Fruit fly (Drosophila melanogaster) whole organism, prepupa: ENCODE measurements around the gene gwl.

Source experiments
- Blimp-1 ChIP-seq: fragments of 200-800 bp; sonication (Bioruptor generic); optimal IDR thresholded peaks from 3 replicates; lab custom pipeline; 2017; ENCODE audit warnings: missing biosample characterization, missing genetic modification characterization, mild to moderate bottlenecking, moderate library complexity, missing genetic modification reagents
- CG10631 ChIP-seq: fragments of 200-800 bp; sonication (Bioruptor generic); optimal IDR thresholded peaks from 2 replicates; lab custom pipeline; 2016; ENCODE audit warnings: missing biosample characterization, missing genetic modification characterization
- CG10669 ChIP-seq: fragments of 200-800 bp; sonication (Bioruptor generic); optimal IDR thresholded peaks from 3 replicates; lab custom pipeline; 2018; ENCODE audit warnings: missing biosample characterization, mild to moderate bottlenecking, missing genetic modification characterization, moderate library complexity
- CG11294 ChIP-seq: fragments of 200-800 bp; sonication (Bioruptor generic); IDR thresholded peaks from 2 replicates; pipeline ENCODE4 v1.3.6; 2022; ENCODE audit warnings: missing biosample characterization, missing genetic modification characterization
- CG11762 ChIP-seq: fragments of 200-800 bp; sonication (Bioruptor generic); optimal IDR thresholded peaks from 3 replicates; lab custom pipeline; 2016; ENCODE audit warnings: missing biosample characterization, missing genetic modification characterization; ENCODE audit not compliant: insufficient read depth
- CG15336 ChIP-seq: fragments of 200-800 bp; sonication (Bioruptor generic); IDR thresholded peaks from 2 replicates; pipeline ENCODE4 v1.3.6; 2022; ENCODE audit warnings: missing biosample characterization, missing genetic modification characterization
- CG1621 ChIP-seq: fragments of 200-800 bp; sonication (Bioruptor generic); optimal IDR thresholded peaks from 3 replicates; lab custom pipeline; 2018; ENCODE audit warnings: missing biosample characterization, mild to moderate bottlenecking, missing genetic modification characterization
- CG16779 ChIP-seq: fragments of 200-800 bp; sonication (Bioruptor generic); optimal IDR thresholded peaks from 3 replicates; lab custom pipeline; 2017; ENCODE audit warnings: missing biosample characterization, mild to moderate bottlenecking, missing genetic modification characterization
- CG3032 ChIP-seq: fragments of 200-800 bp; optimal IDR thresholded peaks from 2 replicates; lab custom pipeline; 2019; ENCODE audit warnings: missing biosample characterization, mild to moderate bottlenecking, missing genetic modification characterization, moderate library complexity
- CG32006 ChIP-seq: fragments of 200-800 bp; sonication (Bioruptor generic); optimal IDR thresholded peaks from 3 replicates; lab custom pipeline; 2017; ENCODE audit warnings: missing biosample characterization, mild to moderate bottlenecking, missing genetic modification characterization
- CG3919 ChIP-seq: fragments of 200-800 bp; sonication (Bioruptor generic); optimal IDR thresholded peaks from 3 replicates; lab custom pipeline; 2016; ENCODE audit warnings: missing biosample characterization, missing genetic modification characterization
- CG4318 ChIP-seq: fragments of 200-800 bp; sonication (Bioruptor generic); optimal IDR thresholded peaks from 3 replicates; lab custom pipeline; 2017; ENCODE audit warnings: missing biosample characterization, mild to moderate bottlenecking, missing genetic modification characterization
- CG6163 ChIP-seq: fragments of 200-800 bp; sonication (Bioruptor generic); IDR thresholded peaks from 3 replicates; pipeline ENCODE4 v1.3.6; 2022; ENCODE audit warnings: missing biosample characterization, missing genetic modification characterization
- CG6276 ChIP-seq: fragments of 200-800 bp; sonication (Bioruptor generic); optimal IDR thresholded peaks from 2 replicates; lab custom pipeline; 2017; ENCODE audit warnings: missing biosample characterization, mild to moderate bottlenecking, missing genetic modification characterization
- CG6792 ChIP-seq: fragments of 200-800 bp; sonication (Bioruptor generic); optimal IDR thresholded peaks from 3 replicates; lab custom pipeline; 2016; ENCODE audit warnings: missing biosample characterization, missing genetic modification characterization
- CG6808 ChIP-seq: fragments of 200-800 bp; sonication (Bioruptor generic); optimal IDR thresholded peaks from 3 replicates; lab custom pipeline; 2017; ENCODE audit warnings: missing biosample characterization, missing genetic modification characterization, mild to moderate bottlenecking, moderate library complexity, missing genetic modification reagents
- CG6854 ChIP-seq: fragments of 200-800 bp; sonication (Bioruptor generic); optimal IDR thresholded peaks from 2 replicates; lab custom pipeline; 2017; ENCODE audit warnings: missing biosample characterization, mild to moderate bottlenecking, missing genetic modification characterization
- CG8119 ChIP-seq: fragments of 200-800 bp; sonication (Bioruptor generic); IDR thresholded peaks from 3 replicates; pipeline ENCODE4 v1.3.6; 2022; ENCODE audit warnings: missing biosample characterization, missing genetic modification characterization
- CG8319 ChIP-seq: fragments of 200-800 bp; sonication (Bioruptor generic); optimal IDR thresholded peaks from 3 replicates; lab custom pipeline; 2016; ENCODE audit warnings: missing biosample characterization, missing genetic modification characterization
- CG9139 ChIP-seq: fragments of 200-800 bp; sonication (Bioruptor generic); optimal IDR thresholded peaks from 3 replicates; lab custom pipeline; 2017; ENCODE audit warnings: missing biosample characterization, mild to moderate bottlenecking, missing genetic modification characterization
- Eip78C ChIP-seq: fragments of 200-800 bp; sonication (Bioruptor generic); peaks from one replicate; lab custom pipeline; 2016; ENCODE audit warnings: missing biosample characterization, missing genetic modification characterization
- Eip93F ChIP-seq: fragments of 200-800 bp; sonication (Bioruptor generic); optimal IDR thresholded peaks from 2 replicates; lab custom pipeline; 2016; ENCODE audit warnings: missing biosample characterization, mild to moderate bottlenecking, missing genetic modification characterization
- Ets21C ChIP-seq: fragments of 200-800 bp; sonication (Bioruptor generic); optimal IDR thresholded peaks from 3 replicates; lab custom pipeline; 2016; ENCODE audit warnings: missing biosample characterization, missing genetic modification characterization
- Ets96B ChIP-seq: fragments of 200-800 bp; optimal IDR thresholded peaks from 2 replicates; lab custom pipeline; 2019; ENCODE audit warnings: missing biosample characterization, mild to moderate bottlenecking, missing genetic modification characterization, moderate library complexity
- Gug ChIP-seq: fragments of 200-800 bp; sonication (Bioruptor generic); IDR thresholded peaks from 2 replicates; pipeline ENCODE4 v1.3.6; 2022; ENCODE audit warnings: missing biosample characterization, missing genetic modification characterization
- Hr38 ChIP-seq: sonication (Bioruptor generic); optimal IDR thresholded peaks from 2 replicates; lab custom pipeline; 2016; ENCODE audit warnings: missing biosample characterization, missing genetic modification characterization
- Hr39 ChIP-seq: fragments of 200-800 bp; sonication (Bioruptor generic); optimal IDR thresholded peaks from 2 replicates; lab custom pipeline; 2016; ENCODE audit warnings: missing biosample characterization, missing genetic modification characterization
- Lpt ChIP-seq: fragments of 200-800 bp; sonication (Bioruptor generic); optimal IDR thresholded peaks from 3 replicates; lab custom pipeline; 2016; ENCODE audit warnings: missing biosample characterization, missing genetic modification characterization
- Met ChIP-seq: fragments of 200-800 bp; sonication (Bioruptor generic); optimal IDR thresholded peaks from 3 replicates; lab custom pipeline; 2016; ENCODE audit warnings: missing biosample characterization, missing genetic modification characterization
- Sox102F ChIP-seq: fragments of 200-800 bp; sonication (Bioruptor generic); optimal IDR thresholded peaks from 2 replicates; lab custom pipeline; 2016; ENCODE audit warnings: missing biosample characterization, mild to moderate bottlenecking, missing genetic modification characterization
- Sox14 ChIP-seq: fragments of 200-800 bp; sonication (Bioruptor generic); optimal IDR thresholded peaks from 3 replicates; lab custom pipeline; 2016; ENCODE audit warnings: missing biosample characterization, missing genetic modification characterization
- achi ChIP-seq: fragments of 200-800 bp; sonication (Bioruptor generic); optimal IDR thresholded peaks from 3 replicates; lab custom pipeline; 2016; ENCODE audit warnings: missing biosample characterization, missing genetic modification characterization
- acj6 ChIP-seq: fragments of 200-800 bp; sonication (Bioruptor generic); optimal IDR thresholded peaks from 3 replicates; lab custom pipeline; 2016; ENCODE audit warnings: missing biosample characterization, missing genetic modification characterization
- cyc ChIP-seq: fragments of 200-800 bp; sonication (Bioruptor generic); optimal IDR thresholded peaks from 3 replicates; lab custom pipeline; 2016; ENCODE audit warnings: missing biosample characterization, missing genetic modification characterization
- dac ChIP-seq: fragments of 200-800 bp; sonication (Bioruptor generic); optimal IDR thresholded peaks from 2 replicates; lab custom pipeline; 2017; ENCODE audit warnings: missing biosample characterization, mild to moderate bottlenecking, missing genetic modification characterization
- dsx ChIP-seq: fragments of 200-800 bp; optimal IDR thresholded peaks from 3 replicates; lab custom pipeline; 2019; ENCODE audit warnings: missing biosample characterization, mild to moderate bottlenecking, missing genetic modification characterization, moderate library complexity; ENCODE audit not compliant: poor library complexity, severe bottlenecking
- eg ChIP-seq: fragments of 200-800 bp; sonication (Bioruptor generic); IDR thresholded peaks from 3 replicates; pipeline ENCODE4 v1.3.6; 2022; ENCODE audit warnings: missing biosample characterization, missing genetic modification characterization
- esn ChIP-seq: fragments of 200-800 bp; sonication (Bioruptor generic); optimal IDR thresholded peaks from 2 replicates; lab custom pipeline; 2016; ENCODE audit warnings: missing biosample characterization, mild to moderate bottlenecking, missing genetic modification characterization, moderate library complexity
- fd85E ChIP-seq: fragments of 200-800 bp; sonication (Bioruptor generic); optimal IDR thresholded peaks from 3 replicates; lab custom pipeline; 2016; ENCODE audit warnings: missing biosample characterization, missing genetic modification characterization
- fkh ChIP-seq: fragments of 200-800 bp; sonication (Bioruptor generic); optimal IDR thresholded peaks from 3 replicates; lab custom pipeline; 2017; ENCODE audit warnings: missing biosample characterization, mild to moderate bottlenecking, missing genetic modification characterization, moderate library complexity
- net ChIP-seq: fragments of 200-800 bp; sonication (Bioruptor generic); optimal IDR thresholded peaks from 3 replicates; lab custom pipeline; 2016; ENCODE audit warnings: missing biosample characterization, missing genetic modification characterization
- pdm3 ChIP-seq: fragments of 200-800 bp; sonication (Bioruptor generic); optimal IDR thresholded peaks from 3 replicates; lab custom pipeline; 2016; ENCODE audit warnings: missing biosample characterization, missing genetic modification characterization
- salr ChIP-seq, 2 experiments: fragments of 200-800 bp; sonication (Bioruptor generic); optimal IDR thresholded peaks; 3 replicates each; lab custom pipeline; 2016 to 2018; ENCODE audit warnings: missing biosample characterization in 2 of 2, missing genetic modification characterization in 2 of 2, mild to moderate bottlenecking in 1 of 2
- spab ChIP-seq: fragments of 200-800 bp; sonication (Bioruptor generic); optimal IDR thresholded peaks from 2 replicates; lab custom pipeline; 2017; ENCODE audit warnings: missing biosample characterization, mild to moderate bottlenecking, missing genetic modification characterization, missing genetic modification reagents
- ss ChIP-seq, 2 experiments: fragments of 200-800 bp; sonication (Bioruptor generic); optimal IDR thresholded peaks; 2 replicates in 1 of 2; 3 replicates in 1 of 2; lab custom pipeline; 2017 to 2018; ENCODE audit warnings: mild to moderate bottlenecking in 2 of 2, missing biosample characterization in 2 of 2, missing genetic modification characterization in 2 of 2, moderate library complexity in 1 of 2
- svp ChIP-seq: fragments of 200-800 bp; sonication (Bioruptor generic); peaks from one replicate; lab custom pipeline; 2016; ENCODE audit warnings: missing biosample characterization, missing genetic modification characterization
- vri ChIP-seq: fragments of 200-800 bp; sonication (Bioruptor generic); optimal IDR thresholded peaks from 3 replicates; lab custom pipeline; 2016; ENCODE audit warnings: missing biosample characterization, mild to moderate bottlenecking, missing genetic modification characterization

gwl gene

dm6 chr3R:18787237-18787636, 41.1 kb downstream of the gwl start (continued):
- TF ChIP-seq CG8119 (GFP tag; lab: Robert Waterston, UW) (peak; percentile 72), CG6276 (GFP tag; lab: Kevin White, UChicago) (peak; percentile 69), CG11294 (GFP tag; lab: Robert Waterston, UW) (no peak; the same call in 1 of the 2 replicates), fkh (GFP tag; lab: Kevin White, UChicago) (no peak), Hr39 (GFP tag; lab: Kevin White, UChicago) (peak; percentile 33), CG16779 (no peak), Ets21C (GFP tag; lab: Kevin White, UChicago) (no peak), cyc (peak; percentile 85), CG6808 (GFP tag; lab: Kevin White, UChicago) (peak; percentile 79), pdm3 (peak; percentile 36), CG3919 (peak; percentile 89), Blimp-1 (GFP tag; lab: Kevin White, UChicago) (peak; percentile 42), Hr38 (GFP tag; lab: Kevin White, UChicago) (no peak), CG10631 (GFP tag; lab: Kevin White, UChicago) (peak; percentile 45), salr (GFP tag; optimal IDR thresholded peaks at IDR 0.05; lab: Kevin White, UChicago) (peak in 1 of 2 experiments; percentile 30), CG10669 (GFP tag; lab: Kevin White, UChicago) (peak; percentile 72), CG11762 (GFP tag; lab: Kevin White, UChicago) (peak; percentile 66), Sox14 (GFP tag; lab: Kevin White, UChicago) (peak; percentile 19), CG15336 (GFP tag; lab: Robert Waterston, UW) (peak; percentile 52), svp (peak; percentile 78), CG6163 (GFP tag; lab: Robert Waterston, UW) (peak; percentile 83)

dm6 chr3R:18788365-18789147, 42.4 kb downstream of the gwl start:
- TF ChIP-seq Ets96B (tag; lab: Kevin White, UChicago) (peak; percentile 89), CG3032 (peak; percentile 82), CG10631 (GFP tag; lab: Kevin White, UChicago) (peak; percentile 89), CG1621 (tag; lab: Kevin White, UChicago) (peak; percentile 76), Met (GFP tag; lab: Kevin White, UChicago) (peak; percentile 93), pdm3 (peak; percentile 79), vri (peak; percentile 85), eg (GFP tag; lab: Robert Waterston, UW) (peak; percentile 80), CG32006 (peak; percentile 84), CG8319 (GFP tag; lab: Kevin White, UChicago) (peak; percentile 62), Eip93F (GFP tag; lab: Kevin White, UChicago) (no peak), ss (GFP tag; optimal IDR thresholded peaks at IDR 0.05; lab: Kevin White, UChicago) (peak; percentile 59 to 76), Hr38 (GFP tag; lab: Kevin White, UChicago) (no peak), CG6808 (GFP tag; lab: Kevin White, UChicago) (peak; percentile 84), CG6854 (GFP tag; lab: Kevin White, UChicago) (peak; percentile 72), achi (GFP tag; lab: Kevin White, UChicago) (peak; percentile 81), CG6276 (GFP tag; lab: Kevin White, UChicago) (peak; percentile 73), esn (peak; percentile 91), net (GFP tag; lab: Kevin White, UChicago) (peak; percentile 76), acj6 (GFP tag; lab: Kevin White, UChicago) (peak; percentile 89), spab (GFP tag; lab: Kevin White, UChicago) (peak; percentile 79), Blimp-1 (GFP tag; lab: Kevin White, UChicago) (peak; percentile 69), CG11294 (GFP tag; lab: Robert Waterston, UW) (peak; percentile 54; the same call in 1 of the 2 replicates), CG4318 (GFP tag; lab: Kevin White, UChicago) (peak; percentile 70), dsx (GFP tag; lab: Kevin White, UChicago) (peak; percentile 61), dac (GFP tag; lab: Kevin White, UChicago) (peak; percentile 58), Sox102F (GFP tag; lab: Kevin White, UChicago) (peak; percentile 86), Gug (GFP tag; lab: Robert Waterston, UW) (peak; percentile 80), Hr39 (GFP tag; lab: Kevin White, UChicago) (peak; percentile 89), CG9139 (GFP tag; lab: Kevin White, UChicago) (peak; percentile 64), fd85E (GFP tag; lab: Kevin White, UChicago) (no peak), Eip78C (peak; percentile 91), CG6792 (GFP tag; lab: Kevin White, UChicago) (peak; percentile 87), fkh (GFP tag; lab: Kevin White, UChicago) (no peak), Lpt (GFP tag; lab: Kevin White, UChicago) (peak; percentile 78)
